Worm (Caenorhabditis elegans): Measurements from ENCODE around the gene ZK1240.6.
"Not testable (repeated sequence)": the region's sequence is repeated elsewhere in the genome, so short reads cannot be mapped to it uniquely, and the experiment has no call there.

ZK1240.6 gene

ce11 chrII:2289441-2289840 is 33.3 kb downstream of the ZK1240.6 start:
- no peak for TF ChIP-seq unc-62 (GFP tag; optimal IDR thresholded peaks at IDR 0.05)

DNA sequence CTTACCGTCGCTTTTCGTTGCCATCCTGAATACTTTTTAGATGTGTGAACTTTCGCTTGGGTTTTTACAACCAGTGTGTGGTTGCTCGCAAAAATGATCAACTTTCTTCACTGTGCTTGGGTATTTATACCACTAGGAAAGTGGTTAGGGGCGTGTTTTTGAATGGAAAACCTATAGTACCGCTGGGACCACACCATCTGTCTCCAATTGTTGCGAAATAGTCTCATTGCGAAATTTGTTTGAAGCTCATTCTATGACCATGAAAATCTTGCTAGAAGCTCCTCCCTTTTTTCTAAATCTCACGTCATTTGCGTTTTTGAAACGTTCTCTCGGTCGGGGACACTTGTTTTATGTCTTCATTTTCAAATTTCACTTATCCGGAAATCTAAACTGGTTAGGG is 33.9 kb downstream of the ZK1240.6 start, which contains the start of the genes K09F6.10 and K09F6.13:
Gene K09F6.10, minus strand, starts transcription at position 86 of the 400 bp plus-strand sequence.
Gene K09F6.13, plus strand, starts transcription at position 317 of the 400 bp plus-strand sequence.
- TF ChIP-seq unc-62 (GFP tag; optimal IDR thresholded peaks at IDR 0.05) = no peak

DNA sequence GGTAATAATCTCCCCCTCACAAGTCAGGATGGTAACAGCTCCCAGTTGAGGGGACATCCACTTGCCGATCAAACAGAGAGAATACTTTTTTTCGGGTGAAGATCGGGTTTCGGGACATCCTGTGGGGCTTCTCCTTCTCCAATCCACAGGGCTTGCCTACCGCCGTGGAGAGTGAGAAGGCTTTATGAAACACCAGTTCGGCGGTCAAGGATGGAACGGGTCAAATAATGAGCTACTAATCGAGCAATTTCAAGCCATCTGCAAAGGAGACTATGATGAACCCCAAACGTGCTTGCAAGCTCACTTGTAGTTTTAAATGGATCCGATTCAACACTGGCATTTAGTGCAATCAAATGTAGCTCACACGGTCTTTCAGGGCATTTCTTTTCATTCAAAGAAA is 38.0 kb downstream of the ZK1240.6 start:
- no peak for TF ChIP-seq unc-62 (GFP tag; optimal IDR thresholded peaks at IDR 0.05)

ce11 chrII:2282599-2282998 is 40.1 kb downstream of the ZK1240.6 start, which contains the start of gene K09F6.9:
K09F6.9 (minus strand) TSS chrII:2282699.
- TF ChIP-seq unc-62 (GFP tag; optimal IDR thresholded peaks at IDR 0.05) = not testable (repeated sequence)

ce11 chrII:2279839-2280238 is 42.9 kb downstream of the ZK1240.6 start, which contains the start of gene K09F6.11:
K09F6.11 (plus strand) TSS chrII:2280139.
- no peak for TF ChIP-seq unc-62 (GFP tag; optimal IDR thresholded peaks at IDR 0.05)

DNA sequence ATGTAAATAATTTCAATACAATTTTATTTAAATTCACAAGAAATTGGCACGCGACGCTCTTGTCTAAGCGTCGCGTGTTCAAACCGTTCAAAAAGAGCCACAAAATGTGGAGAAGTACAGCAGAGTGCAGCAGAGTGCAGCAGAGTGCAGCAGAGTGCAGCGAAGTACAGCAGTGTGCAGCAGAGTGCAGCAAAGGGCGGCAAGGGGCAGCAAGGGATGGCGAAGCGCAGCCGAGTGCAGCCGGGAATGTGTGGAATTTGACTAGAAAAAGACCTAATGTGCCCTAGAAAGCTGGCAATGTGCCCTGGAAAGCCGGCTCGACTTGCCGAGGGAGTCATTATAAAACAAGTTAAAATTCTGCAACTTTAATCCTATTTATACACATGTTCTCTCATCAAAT is 43.4 kb downstream of the ZK1240.6 start, which contains the start of gene K09F6.6:
Gene K09F6.6, minus strand, starts transcription at position 43 of the 400 bp plus-strand sequence.
- no peak for TF ChIP-seq unc-62 (GFP tag; optimal IDR thresholded peaks at IDR 0.05)

DNA sequence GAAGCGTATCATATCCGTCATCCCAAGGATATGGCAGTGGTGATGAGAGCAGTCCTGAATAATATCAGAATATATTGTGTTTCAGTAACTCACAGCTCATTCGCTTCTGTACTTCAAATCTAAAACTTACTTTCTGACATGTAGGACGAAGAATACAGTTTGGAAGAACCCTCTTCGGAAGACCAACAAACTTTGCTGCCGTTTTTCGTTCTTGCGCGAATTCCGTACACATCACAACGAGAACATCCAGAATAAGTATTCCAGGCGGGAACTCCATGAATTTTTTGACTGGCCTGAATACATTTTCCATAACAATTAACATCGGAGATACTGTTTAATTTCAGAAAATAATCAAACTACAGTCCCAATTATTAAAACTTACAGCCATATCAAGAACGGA is 45.3 kb downstream of the ZK1240.6 start, which contains the start of gene K09F6.15:
Gene K09F6.15, minus strand, starts transcription at position 101 of the 400 bp plus-strand sequence.
- no peak for TF ChIP-seq unc-62 (GFP tag; optimal IDR thresholded peaks at IDR 0.05)

DNA sequence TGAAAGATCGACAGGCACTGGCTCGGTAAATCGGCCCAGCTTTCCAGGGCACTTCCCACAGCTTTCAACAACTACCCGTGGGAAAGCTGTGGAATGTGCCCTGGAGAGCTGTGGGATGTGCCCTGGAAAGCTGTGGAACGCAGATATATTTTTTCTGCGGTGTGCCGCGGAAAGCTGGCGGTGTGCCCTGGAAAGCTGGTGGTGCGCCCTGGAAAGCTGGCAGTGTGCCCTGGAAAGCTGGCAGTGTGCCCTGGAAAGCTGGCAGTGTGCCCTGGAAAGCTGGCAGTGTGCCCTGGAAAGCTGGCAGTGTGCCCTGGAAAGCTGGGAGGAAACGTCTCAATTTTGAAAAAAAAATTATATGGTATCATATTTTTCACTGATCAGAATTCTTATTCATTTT is 49.0 kb downstream of the ZK1240.6 start:
- no peak for TF ChIP-seq unc-62 (GFP tag; optimal IDR thresholded peaks at IDR 0.05)
